Fruit fly (Drosophila melanogaster) whole organism, pupa: ENCODE data around the gene Hinfp.

Experiments used
- CG10348 ChIP-seq: fragments of 200-800 bp; sonication (Bioruptor generic); IDR thresholded peaks from 2 replicates; pipeline ENCODE4 v1.3.6; 2022; ENCODE audit warnings: missing biosample characterization, missing genetic modification characterization
- CG9948 ChIP-seq: fragments of 200-800 bp; sonication (Bioruptor generic); optimal IDR thresholded peaks from 2 replicates; lab custom pipeline; 2018; ENCODE audit warnings: missing biosample characterization, mild to moderate bottlenecking, missing genetic modification characterization, moderate library complexity
- rn ChIP-seq: fragments of 200-800 bp; sonication (Bioruptor generic); IDR thresholded peaks from 2 replicates; pipeline ENCODE4 v1.3.6; 2022; ENCODE audit warnings: missing biosample characterization, missing genetic modification characterization

DNA sequence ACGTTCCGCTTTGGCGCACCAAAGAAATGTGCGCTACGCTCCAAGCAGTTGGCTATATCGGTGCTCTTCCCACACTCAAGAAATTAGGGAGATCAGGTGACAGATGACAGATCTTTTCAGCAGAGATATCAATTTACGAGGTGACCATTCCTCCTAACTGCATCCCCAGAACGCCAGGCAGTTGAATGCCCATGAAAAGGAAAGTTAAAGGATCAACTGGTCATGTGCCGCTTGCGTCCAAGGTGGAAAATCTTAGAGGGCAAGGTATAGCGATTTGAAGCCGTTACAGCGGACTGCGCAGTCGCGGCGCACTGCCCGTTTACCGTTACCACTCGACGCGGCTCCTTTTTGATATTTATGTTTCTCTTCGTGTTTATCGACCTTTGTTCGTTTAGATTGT, 6.8 kb upstream of the Hinfp start:
- TF ChIP-seq rn (GFP tag; lab: Robert Waterston, UW) (no peak), CG9948 (tag; lab: Kevin White, UChicago) (no peak), CG10348 (GFP tag; lab: Robert Waterston, UW) (no peak)
